Fruit fly (Drosophila melanogaster): ENCODE data around the gene CG11911.

DNA sequence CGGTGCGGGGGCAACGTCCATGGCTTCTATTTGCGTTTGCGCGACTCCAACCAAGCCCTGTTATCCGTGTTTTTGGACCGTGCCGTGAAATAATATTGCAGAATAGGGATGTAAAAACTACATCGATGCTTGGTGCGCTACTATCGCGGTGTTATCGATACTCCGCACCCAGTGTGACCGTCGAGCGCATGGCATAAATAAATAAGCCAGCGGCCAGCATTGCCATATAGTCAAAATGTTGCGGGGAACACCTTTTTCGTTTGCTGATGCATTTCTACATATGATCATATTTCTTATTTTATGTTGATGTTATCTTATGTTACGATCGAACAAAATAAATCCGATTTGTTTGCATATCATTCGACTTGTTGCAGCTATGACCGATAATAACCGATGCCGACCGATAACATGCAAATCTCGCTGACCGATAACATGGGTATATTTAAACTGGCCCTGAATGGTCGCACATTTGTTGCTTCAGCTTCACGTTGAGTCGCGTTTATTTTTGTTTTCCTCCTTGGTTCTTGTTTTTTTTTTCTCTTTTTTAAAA is 43.9 kb downstream of the CG11911 start, which contains the start of gene smo:
- no peak for TF ChIP-seq kay (GFP tag; ENCODE audit: borderline replicate concordance)
- no peak for TF ChIP-seq ovo (GFP tag; optimal IDR thresholded peaks at IDR 0.05)
- TF ChIP-seq toe (GFP tag; optimal IDR thresholded peaks at IDR 0.05): no peak
- TF ChIP-seq Hr96 (GFP tag; optimal IDR thresholded peaks at IDR 0.05): no peak
- TF ChIP-seq cnc (optimal IDR thresholded peaks at IDR 0.05): no peak
- TF ChIP-seq tj (GFP tag; optimal IDR thresholded peaks at IDR 0.05): peak; percentile 21

All from whole organism, adult.